Fruit fly (Drosophila melanogaster): Measurements from ENCODE around the gene CG43133.

CG43133 gene

DNA sequence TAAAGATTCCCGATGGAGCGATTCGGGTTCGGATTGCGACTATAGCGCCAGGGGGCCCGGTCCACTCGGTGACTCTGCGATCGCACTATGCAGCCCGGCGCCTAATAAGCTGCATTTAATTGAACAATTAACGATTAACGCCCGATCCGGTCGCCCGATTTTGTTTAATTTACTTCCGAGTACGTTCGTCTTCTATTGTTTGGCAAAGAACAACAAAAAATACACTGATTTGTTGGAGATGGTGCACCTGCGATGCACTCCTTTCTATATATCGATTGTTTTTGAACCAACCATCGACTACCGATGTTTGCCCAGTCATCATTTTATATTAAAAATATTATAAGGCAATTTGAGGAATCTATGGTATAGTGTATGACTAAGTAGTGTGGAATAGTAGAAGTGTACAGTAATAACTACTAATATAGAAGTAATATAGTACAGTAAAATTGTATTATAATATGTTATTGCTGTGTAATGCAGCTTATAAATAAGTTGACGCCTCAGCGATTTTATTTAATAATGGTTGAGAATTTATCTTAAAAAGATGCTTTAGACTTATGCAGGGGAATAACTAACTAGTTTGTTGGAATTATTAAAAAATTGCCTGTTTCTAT is 28.8 kb downstream of the CG43133 start, which contains the start of gene Mvb12 (continued):
- TF ChIP-seq TFAM (GFP tag; optimal IDR thresholded peaks at IDR 0.05) (no peak), pho (GFP tag; optimal IDR thresholded peaks at IDR 0.05) (no peak), CG13296 (GFP tag; optimal IDR thresholded peaks at IDR 0.05) (no peak), fd96Cb (tag; optimal IDR thresholded peaks at IDR 0.05) (no peak), Sin3A (optimal IDR thresholded peaks at IDR 0.05) (no peak), CG9215 (GFP tag; IDR thresholded peaks at IDR 0.05) (no peak), sr (GFP tag; IDR thresholded peaks at IDR 0.05) (no peak), dm (GFP tag; optimal IDR thresholded peaks at IDR 0.05) (no peak), ken (GFP tag; IDR thresholded peaks at IDR 0.05) (no peak), CG6254 (GFP tag; optimal IDR thresholded peaks at IDR 0.05) (no peak), Awh (GFP tag; IDR thresholded peaks at IDR 0.05) (no peak), CG7357 (GFP tag; IDR thresholded peaks at IDR 0.05) (no peak), CG1024 (GFP tag; IDR thresholded peaks at IDR 0.05) (no peak), Hsf (GFP tag; optimal IDR thresholded peaks at IDR 0.05) (no peak), CG13424 (tag; optimal IDR thresholded peaks at IDR 0.05) (no peak), CG11696 (GFP tag; IDR thresholded peaks at IDR 0.05) (no peak), CG10366 (GFP tag; IDR thresholded peaks at IDR 0.05) (no peak), zen2 (GFP tag; IDR thresholded peaks at IDR 0.05; ENCODE audit: partially characterized antibody) (0 out of 3 replicates have a peak, but pooled peaks have one; percentile 29), CG12942 (GFP tag; optimal IDR thresholded peaks at IDR 0.05) (no peak), BtbVII (GFP tag; optimal IDR thresholded peaks at IDR 0.05) (no peak), cg (GFP tag; optimal IDR thresholded peaks at IDR 0.05) (no peak), dati (GFP tag; IDR thresholded peaks at IDR 0.05) (no peak), CG4854 (GFP tag; optimal IDR thresholded peaks at IDR 0.05) (no peak), hb (GFP tag; IDR thresholded peaks at IDR 0.05; ENCODE audit: partially characterized antibody) (no peak), YL-1 (GFP tag; optimal IDR thresholded peaks at IDR 0.05) (peak; percentile 23), rib (GFP tag; IDR thresholded peaks at IDR 0.05) (no peak), her (GFP tag; optimal IDR thresholded peaks at IDR 0.05) (no peak), ac (GFP tag; optimal IDR thresholded peaks at IDR 0.05) (no peak), CG14050 (GFP tag; IDR thresholded peaks at IDR 0.05) (no peak), CG30431 (GFP tag; optimal IDR thresholded peaks at IDR 0.05) (no peak), CG15479 (GFP tag; optimal IDR thresholded peaks at IDR 0.05) (no peak), bigmax (GFP tag; optimal IDR thresholded peaks at IDR 0.05) (no peak), CG11695 (GFP tag; IDR thresholded peaks at IDR 0.05) (no peak), CG18011 (GFP tag; optimal IDR thresholded peaks at IDR 0.05) (no peak), CG32767 (GFP tag; IDR thresholded peaks at IDR 0.05) (no peak), Blimp-1 (GFP tag; optimal IDR thresholded peaks at IDR 0.05) (no peak), CG10321 (GFP tag; IDR thresholded peaks at IDR 0.05) (no peak), Hr39 (optimal IDR thresholded peaks at IDR 0.05) (no peak), tup (GFP tag; optimal IDR thresholded peaks at IDR 0.05) (no peak), CG18619 (GFP tag; optimal IDR thresholded peaks at IDR 0.05) (no peak), Hr51 (GFP tag; optimal IDR thresholded peaks at IDR 0.05) (no peak), CG8944 (GFP tag; optimal IDR thresholded peaks at IDR 0.05) (no peak), CG34376 (GFP tag; optimal IDR thresholded peaks at IDR 0.05) (no peak), dmrt99B (tag; optimal IDR thresholded peaks at IDR 0.05) (no peak), Ptx1 (GFP tag; IDR thresholded peaks at IDR 0.05) (no peak), B-H1 (GFP tag; IDR thresholded peaks at IDR 0.05) (no peak), crc (GFP tag; optimal IDR thresholded peaks at IDR 0.05) (no peak), jigr1 (GFP tag; IDR thresholded peaks at IDR 0.05) (no peak), CG17568 (GFP tag; optimal IDR thresholded peaks at IDR 0.05) (no peak), CG12155 (GFP tag; optimal IDR thresholded peaks at IDR 0.05) (no peak), CG17829 (tag; optimal IDR thresholded peaks at IDR 0.05) (no peak), jing (GFP tag; optimal IDR thresholded peaks at IDR 0.05) (no peak)
